Worm (Caenorhabditis elegans) whole organism, L4/young adult: ENCODE results near the gene noca-1.

Experiments
- W03F9.2 ChIP-seq: fragments of 150-350 bp; optimal IDR thresholded peaks from 2 replicates; lab custom pipeline; 2014; ENCODE audit warnings: missing biosample characterization, missing genetic modification characterization
- dao-5 ChIP-seq: sonication (generic microtip); optimal IDR thresholded peaks from 2 replicates; lab custom pipeline; 2016; ENCODE audit warnings: missing genotype, missing genetic modification characterization, moderate library complexity, missing compliant biosample characterization
- him-1 ChIP-seq: sonication (generic microtip); optimal IDR thresholded peaks from 2 replicates; lab custom pipeline; 2016; ENCODE audit warnings: missing genotype, missing genetic modification reagents, missing genetic modification characterization, missing compliant biosample characterization

ce11 chrV:13105840-13106429 is 46.8 kb upstream of the noca-1 start:
- TF ChIP-seq dao-5 (tag; lab: Kevin White, UChicago) (no peak), W03F9.2 (no peak), him-1 (no peak)
